Fruit fly (Drosophila melanogaster) whole organism, embryonic: ENCODE data around the gene CG9706.

ENCODE experiments used
- Antp ChIP-seq: fragments of 200-800 bp; sonication (Bioruptor generic); optimal IDR thresholded peaks from 3 replicates; lab custom pipeline; 2016; ENCODE audit warnings: missing biosample characterization, missing genetic modification characterization
- Bgb ChIP-seq: fragments of 200-800 bp; sonication (Bioruptor generic); IDR thresholded peaks from 2 replicates; pipeline ENCODE4 v1.3.6; 2022; ENCODE audit warnings: missing biosample characterization, missing genetic modification characterization; ENCODE audit not compliant: partially characterized antibody
- CG10209 ChIP-seq: fragments of 200-800 bp; sonication (Bioruptor generic); optimal IDR thresholded peaks from 3 replicates; lab custom pipeline; 2017; ENCODE audit warnings: missing biosample characterization, mild to moderate bottlenecking, missing genetic modification characterization, missing genetic modification reagents
- CG10366 ChIP-seq: fragments of 200-800 bp; sonication (Bioruptor generic); IDR thresholded peaks from 2 replicates; pipeline ENCODE4 v1.3.6; 2022; ENCODE audit warnings: missing biosample characterization, missing genetic modification characterization
- CG10462 ChIP-seq: fragments of 200-800 bp; sonication (Bioruptor generic); optimal IDR thresholded peaks from 2 replicates; lab custom pipeline; 2016; ENCODE audit warnings: missing biosample characterization, missing genetic modification characterization
- CG10543 ChIP-seq: fragments of 200-800 bp; sonication (Bioruptor generic); optimal IDR thresholded peaks from 3 replicates; lab custom pipeline; 2017; ENCODE audit warnings: missing biosample characterization, mild to moderate bottlenecking, missing genetic modification characterization, moderate library complexity
- CG10959 ChIP-seq: fragments of 200-800 bp; sonication (Bioruptor generic); IDR thresholded peaks from 2 replicates; pipeline ENCODE4 v1.3.6; 2022; ENCODE audit warnings: missing biosample characterization, missing genetic modification characterization
- CG12219 ChIP-seq: fragments of 200-800 bp; sonication (Bioruptor generic); optimal IDR thresholded peaks from 3 replicates; lab custom pipeline; 2018; ENCODE audit warnings: missing biosample characterization, mild to moderate bottlenecking, missing genetic modification characterization
- CG14014 ChIP-seq: fragments of 200-800 bp; sonication (Bioruptor generic); IDR thresholded peaks from 2 replicates; pipeline ENCODE4 v1.3.6; 2022; ENCODE audit warnings: missing biosample characterization, missing genetic modification characterization
- CG14965 ChIP-seq: fragments of 200-800 bp; sonication (Bioruptor generic); optimal IDR thresholded peaks from 2 replicates; lab custom pipeline; 2016; ENCODE audit warnings: missing biosample characterization, missing genetic modification characterization, borderline replicate concordance
- CG17361 ChIP-seq: fragments of 200-800 bp; sonication (Bioruptor generic); IDR thresholded peaks from 3 replicates; pipeline ENCODE4 v1.3.6; 2022; ENCODE audit warnings: missing biosample characterization, missing genetic modification characterization
- CG17829 ChIP-seq: fragments of 200-800 bp; optimal IDR thresholded peaks from 2 replicates; lab custom pipeline; 2019; ENCODE audit warnings: missing biosample characterization, mild to moderate bottlenecking, missing genetic modification characterization, moderate library complexity
- CG2202 ChIP-seq: fragments of 200-800 bp; sonication (Bioruptor generic); optimal IDR thresholded peaks from 2 replicates; lab custom pipeline; 2018; ENCODE audit warnings: missing biosample characterization, mild to moderate bottlenecking, missing genetic modification characterization
- CG2875 ChIP-seq: fragments of 200-800 bp; sonication (Bioruptor generic); optimal IDR thresholded peaks from 2 replicates; lab custom pipeline; 2017; ENCODE audit warnings: missing biosample characterization, mild to moderate bottlenecking, missing genetic modification characterization, missing genetic modification reagents
- CG2889 ChIP-seq: fragments of 200-800 bp; sonication (Bioruptor generic); IDR thresholded peaks from 3 replicates; pipeline ENCODE4 v1.3.6; 2022; ENCODE audit warnings: missing biosample characterization, missing genetic modification characterization
- CG4282 ChIP-seq: fragments of 200-800 bp; sonication (Bioruptor generic); optimal IDR thresholded peaks from 2 replicates; lab custom pipeline; 2016; ENCODE audit warnings: missing biosample characterization, missing genetic modification characterization
- CG7357 ChIP-seq: fragments of 200-800 bp; sonication (Bioruptor generic); IDR thresholded peaks from 3 replicates; pipeline ENCODE4 v1.3.6; 2022; ENCODE audit warnings: missing biosample characterization, missing genetic modification characterization
- CG7556 ChIP-seq: fragments of 200-800 bp; sonication (Bioruptor generic); optimal IDR thresholded peaks from 2 replicates; lab custom pipeline; 2017; ENCODE audit warnings: missing biosample characterization, mild to moderate bottlenecking, missing genetic modification characterization
- CG7786 ChIP-seq: fragments of 200-800 bp; sonication (Bioruptor generic); optimal IDR thresholded peaks from 2 replicates; lab custom pipeline; 2016; ENCODE audit warnings: missing biosample characterization, missing genetic modification characterization
- CG8359 ChIP-seq: fragments of 200-800 bp; sonication (Bioruptor generic); optimal IDR thresholded peaks from 2 replicates; lab custom pipeline; 2017; ENCODE audit warnings: missing biosample characterization, mild to moderate bottlenecking, missing genetic modification characterization, borderline replicate concordance
- CG9727 ChIP-seq: fragments of 200-800 bp; sonication (Bioruptor generic); optimal IDR thresholded peaks from 3 replicates; lab custom pipeline; 2017; ENCODE audit warnings: missing biosample characterization, mild to moderate bottlenecking, missing genetic modification characterization
- CHES-1-like ChIP-seq: fragments of 200-800 bp; sonication (Bioruptor generic); optimal IDR thresholded peaks from 2 replicates; lab custom pipeline; 2016; ENCODE audit warnings: missing biosample characterization, missing genetic modification characterization
- Doc3 ChIP-seq: fragments of 200-800 bp; sonication (Bioruptor generic); IDR thresholded peaks from 3 replicates; pipeline ENCODE4 v1.3.6; 2022; ENCODE audit warnings: missing biosample characterization, missing genetic modification characterization; ENCODE audit not compliant: partially characterized antibody
- Gug ChIP-seq: fragments of 200-800 bp; sonication (Bioruptor generic); IDR thresholded peaks from 4 replicates; pipeline ENCODE4 v1.3.6; 2022; ENCODE audit warnings: missing biosample characterization, missing genetic modification characterization
- H15 ChIP-seq: fragments of 200-800 bp; sonication (Bioruptor generic); IDR thresholded peaks from 3 replicates; pipeline ENCODE4 v1.3.6; 2022; ENCODE audit warnings: missing biosample characterization, missing genetic modification characterization
- Hey ChIP-seq: fragments of 200-800 bp; sonication (Bioruptor generic); optimal IDR thresholded peaks from 3 replicates; lab custom pipeline; 2018; ENCODE audit warnings: missing biosample characterization, mild to moderate bottlenecking, missing genetic modification characterization
- Hr51 ChIP-seq, 2 experiments: fragments of 200-800 bp; sonication (Bioruptor generic); optimal IDR thresholded peaks; 2 replicates in 1 of 2; 3 replicates in 1 of 2; lab custom pipeline; 2016 to 2018; ENCODE audit warnings: missing biosample characterization in 2 of 2, missing genetic modification characterization in 2 of 2, mild to moderate bottlenecking in 1 of 2, moderate library complexity in 1 of 2
- Hr78 ChIP-seq, 2 experiments: fragments of 200-800 bp in 1 of 2; fragments of >200 bp in 1 of 2; sonication (Bioruptor generic) in 1 of 2; optimal IDR thresholded peaks; 2 replicates each; lab custom pipeline; 2017 to 2019; ENCODE audit warnings: missing biosample characterization in 2 of 2, missing genetic modification characterization in 2 of 2, mild to moderate bottlenecking in 1 of 2, moderate library complexity in 1 of 2
- Sox102F ChIP-seq: fragments of 200-800 bp; sonication (Bioruptor generic); optimal IDR thresholded peaks from 2 replicates; lab custom pipeline; 2018; ENCODE audit warnings: missing biosample characterization, mild to moderate bottlenecking, missing genetic modification characterization, moderate library complexity
- Taf1 ChIP-seq: fragments of 200-800 bp; sonication (Bioruptor generic); IDR thresholded peaks from 2 replicates; pipeline ENCODE4 v1.3.6; 2022; ENCODE audit warnings: missing biosample characterization, missing genetic modification characterization
- az2 ChIP-seq: fragments of 200-800 bp; sonication (Bioruptor generic); optimal IDR thresholded peaks from 3 replicates; lab custom pipeline; 2016; ENCODE audit warnings: missing biosample characterization, missing genetic modification characterization
- cg ChIP-seq: fragments of 200-800 bp; sonication (Bioruptor generic); optimal IDR thresholded peaks from 3 replicates; lab custom pipeline; 2019; ENCODE audit warnings: missing biosample characterization, mild to moderate bottlenecking, missing genetic modification characterization, moderate library complexity
- dimm ChIP-seq: fragments of 200-800 bp; sonication (Bioruptor generic); IDR thresholded peaks from 2 replicates; pipeline ENCODE4 v1.3.6; 2022; ENCODE audit warnings: missing biosample characterization, missing genetic modification characterization
- exex ChIP-seq: fragments of 200-800 bp; sonication (Bioruptor generic); optimal IDR thresholded peaks from 4 replicates; lab custom pipeline; 2018; ENCODE audit warnings: missing biosample characterization, mild to moderate bottlenecking, missing genetic modification characterization, moderate library complexity
- gcm2 ChIP-seq: fragments of 200-800 bp; sonication (Bioruptor generic); optimal IDR thresholded peaks from 2 replicates; lab custom pipeline; 2016; ENCODE audit warnings: missing biosample characterization, missing genetic modification characterization
- gsb-n ChIP-seq: fragments of 200-800 bp; sonication (Bioruptor generic); optimal IDR thresholded peaks from 3 replicates; lab custom pipeline; 2018; ENCODE audit warnings: missing biosample characterization, mild to moderate bottlenecking, missing genetic modification characterization
- hbn ChIP-seq: fragments of 200-800 bp; sonication (Bioruptor generic); IDR thresholded peaks from 2 replicates; pipeline ENCODE4 v1.3.6; 2022; ENCODE audit warnings: missing biosample characterization, missing genetic modification characterization; ENCODE audit not compliant: partially characterized antibody
- her ChIP-seq: fragments of 200-800 bp; sonication (Bioruptor generic); optimal IDR thresholded peaks from 2 replicates; lab custom pipeline; 2016; ENCODE audit warnings: missing biosample characterization, missing genetic modification characterization
- ind ChIP-seq: fragments of 200-800 bp; sonication (Bioruptor generic); optimal IDR thresholded peaks from 3 replicates; lab custom pipeline; 2016; ENCODE audit warnings: missing biosample characterization, missing genetic modification characterization
- knrl ChIP-seq: fragments of 200-800 bp; sonication (Bioruptor generic); IDR thresholded peaks from 3 replicates; pipeline ENCODE4 v1.3.6; 2022; ENCODE audit warnings: missing biosample characterization, missing genetic modification characterization; ENCODE audit not compliant: partially characterized antibody
- luna ChIP-seq: fragments of 200-800 bp; sonication (Bioruptor generic); optimal IDR thresholded peaks from 2 replicates; lab custom pipeline; 2016; ENCODE audit warnings: missing biosample characterization, missing genetic modification characterization
- odd ChIP-seq: fragments of 200-800 bp; sonication (Bioruptor generic); optimal IDR thresholded peaks from 2 replicates; lab custom pipeline; 2017; ENCODE audit warnings: missing biosample characterization, mild to moderate bottlenecking, missing genetic modification characterization
- prd ChIP-seq, 3 experiments: fragments of >200 bp in 2 of 3; fragments of 200-800 bp in 1 of 3; sonication (Bioruptor generic) in 1 of 3; optimal IDR thresholded peaks in 2 of 3; IDR thresholded peaks in 1 of 3; 2 replicates in 2 of 3; 3 replicates in 1 of 3; pipeline versions ENCODE4 v1.3.6 to Lab custom; 2017 to 2022; ENCODE audit warnings: missing biosample characterization in 1 of 3, missing genetic modification characterization in 1 of 3
- repo ChIP-seq: fragments of 200-800 bp; sonication (Bioruptor generic); optimal IDR thresholded peaks from 2 replicates; lab custom pipeline; 2016; ENCODE audit warnings: missing biosample characterization, missing genetic modification characterization
- sisA ChIP-seq: fragments of 200-800 bp; sonication (Bioruptor generic); IDR thresholded peaks from 2 replicates; pipeline ENCODE4 v1.3.6; 2022; ENCODE audit warnings: missing biosample characterization, missing genetic modification characterization
- slbo ChIP-seq: fragments of 200-800 bp; sonication (Bioruptor generic); IDR thresholded peaks from 2 replicates; pipeline ENCODE4 v1.3.6; 2022; ENCODE audit warnings: missing biosample characterization, missing genetic modification characterization
- sug ChIP-seq: fragments of 200-800 bp; optimal IDR thresholded peaks from 2 replicates; lab custom pipeline; 2019; ENCODE audit warnings: missing biosample characterization, mild to moderate bottlenecking, missing genetic modification characterization, moderate library complexity
- tap ChIP-seq: fragments of 200-800 bp; optimal IDR thresholded peaks from 3 replicates; lab custom pipeline; 2019; ENCODE audit warnings: missing biosample characterization, mild to moderate bottlenecking, missing genetic modification characterization, moderate library complexity
- tgo ChIP-seq: fragments of 200-800 bp; sonication (Bioruptor generic); IDR thresholded peaks from 3 replicates; pipeline ENCODE4 v1.3.6; 2022; ENCODE audit warnings: missing biosample characterization, missing genetic modification characterization
- zf30C ChIP-seq: fragments of 200-800 bp; sonication (Bioruptor generic); optimal IDR thresholded peaks from 3 replicates; lab custom pipeline; 2018; ENCODE audit warnings: missing biosample characterization, mild to moderate bottlenecking, missing genetic modification characterization

CG9706 gene

dm6 chr3L:16769866-16770265, 12.9 kb upstream of the CG9706 start (continued):
- TF ChIP-seq CG10462 (GFP tag; lab: Kevin White, UChicago) (peak; percentile 21), Bgb (GFP tag; lab: Robert Waterston, UW) (no peak), CG7786 (GFP tag; lab: Kevin White, UChicago) (no peak), slbo (GFP tag; lab: Robert Waterston, UW) (no peak), CHES-1-like (GFP tag; lab: Kevin White, UChicago) (no peak), knrl (GFP tag; lab: Robert Waterston, UW) (0 out of 3 replicates have a peak, but pooled peaks have one; percentile 37), CG7357 (GFP tag; lab: Robert Waterston, UW) (no peak), CG2889 (GFP tag; lab: Robert Waterston, UW) (no peak), prd (optimal IDR thresholded peaks at IDR 0.05; lab: Kevin White, UChicago) (no peak), prd (GFP tag; IDR thresholded peaks at IDR 0.05; lab: Robert Waterston, UW) (peak; percentile 29; the same call in 1 of the 3 replicates), CG14965 (GFP tag; lab: Kevin White, UChicago) (peak; percentile 97), CG10543 (GFP tag; lab: Kevin White, UChicago) (no peak), sisA (GFP tag; lab: Robert Waterston, UW) (no peak), Hey (peak; percentile 48), cg (no peak), luna (GFP tag; lab: Kevin White, UChicago) (no peak), CG12219 (GFP tag; lab: Kevin White, UChicago) (peak; percentile 29), tgo (peak; percentile 35; the same call in 1 of the 3 replicates), gcm2 (no peak), CG7556 (no peak), Hr78 (GFP tag; optimal IDR thresholded peaks at IDR 0.05; lab: Kevin White, UChicago) (no peak), ind (peak; percentile 6), CG14014 (0 out of 2 replicates have a peak, but pooled peaks have one; percentile 25), CG2875 (GFP tag; lab: Kevin White, UChicago) (peak; percentile 3), dimm (GFP tag; lab: Robert Waterston, UW) (no peak), Antp (no peak), repo (GFP tag; lab: Kevin White, UChicago) (no peak), Taf1 (GFP tag; lab: Robert Waterston, UW) (no peak), zf30C (GFP tag; lab: Kevin White, UChicago) (peak; percentile 27), hbn (no peak), sug (tag; lab: Kevin White, UChicago) (no peak), CG8359 (GFP tag; lab: Kevin White, UChicago) (peak; percentile 52), gsb-n (tag; lab: Kevin White, UChicago) (no peak), Gug (GFP tag; lab: Robert Waterston, UW) (no peak), CG17361 (GFP tag; lab: Robert Waterston, UW) (no peak), CG10959 (GFP tag; lab: Robert Waterston, UW) (0 out of 2 replicates have a peak, but pooled peaks have one; percentile 39), CG2202 (no peak), tap (tag; lab: Kevin White, UChicago) (no peak), CG9727 (GFP tag; lab: Kevin White, UChicago) (peak; percentile 18), CG10209 (no peak), her (GFP tag; lab: Kevin White, UChicago) (no peak), az2 (GFP tag; lab: Kevin White, UChicago) (peak; percentile 28), exex (tag; lab: Kevin White, UChicago) (no peak), Hr51 (GFP tag; optimal IDR thresholded peaks at IDR 0.05; lab: Kevin White, UChicago) (no peak), odd (GFP tag; lab: Kevin White, UChicago) (peak; percentile 14), CG10366 (no peak), Sox102F (GFP tag; lab: Kevin White, UChicago) (peak; percentile 2), H15 (no peak), Doc3 (GFP tag; lab: Robert Waterston, UW) (no peak), CG4282 (GFP tag; lab: Kevin White, UChicago) (no peak), CG17829 (no peak)
